Fruit fly (Drosophila melanogaster) whole organism, wandering third instar larva: ENCODE data around the gene CG8001.

ENCODE experiments used
- Abd-B ChIP-seq: fragments of >200 bp; optimal IDR thresholded peaks from 2 replicates; lab custom pipeline; 2017; ENCODE audit warnings: missing biosample characterization, missing genetic modification characterization
- CG9705 ChIP-seq: fragments of 200-800 bp; sonication (Bioruptor generic); optimal IDR thresholded peaks from 2 replicates; lab custom pipeline; 2018; ENCODE audit warnings: missing biosample characterization, mild to moderate bottlenecking, missing genetic modification characterization
- Dfd ChIP-seq: fragments of >200 bp; optimal IDR thresholded peaks from 2 replicates; lab custom pipeline; 2017; ENCODE audit warnings: missing biosample characterization, missing genetic modification characterization
- Dif ChIP-seq: fragments of 200-275, 200-300 bp; sonication (Bioruptor generic); optimal IDR thresholded peaks from 2 replicates; lab custom pipeline; 2018; ENCODE audit warnings: missing biosample characterization, missing genetic modification characterization; ENCODE audit not compliant: partially characterized antibody
- GATAd ChIP-seq: sonication (Bioruptor generic); optimal IDR thresholded peaks from 2 replicates; lab custom pipeline; 2016; ENCODE audit warnings: missing biosample characterization, missing genetic modification characterization
- Hnf4 ChIP-seq: fragments of 200-800 bp; sonication (Bioruptor generic); optimal IDR thresholded peaks from 2 replicates; lab custom pipeline; 2016; ENCODE audit warnings: missing biosample characterization, mild to moderate bottlenecking, missing genetic modification characterization
- Hr78 ChIP-seq: fragments of >200 bp; optimal IDR thresholded peaks from 2 replicates; lab custom pipeline; 2017; ENCODE audit warnings: missing biosample characterization, missing genetic modification characterization
- Hr83 ChIP-seq: fragments of 200-300 bp; sonication (Bioruptor generic); optimal IDR thresholded peaks from 2 replicates; lab custom pipeline; 2016; ENCODE audit warnings: missing biosample characterization, mild to moderate bottlenecking, missing genetic modification characterization, moderate library complexity; ENCODE audit not compliant: poor library complexity, severe bottlenecking
- Jra ChIP-seq: sonication (Bioruptor generic); optimal IDR thresholded peaks from 2 replicates; lab custom pipeline; 2016; ENCODE audit warnings: missing biosample characterization, missing genetic modification characterization
- Myc ChIP-seq: fragments of >200 bp; optimal IDR thresholded peaks from 2 replicates; lab custom pipeline; 2017
- N ChIP-seq: fragments of >200 bp; optimal IDR thresholded peaks from 2 replicates; lab custom pipeline; 2018; ENCODE audit warnings: missing biosample characterization, missing external identifiers, missing genetic modification characterization
- OdsH ChIP-seq: fragments of 200-800 bp; sonication (Bioruptor generic); optimal IDR thresholded peaks from 2 replicates; lab custom pipeline; 2016; ENCODE audit warnings: missing biosample characterization, mild to moderate bottlenecking, missing genetic modification characterization
- Rel ChIP-seq, 2 experiments: fragments of 200-800 bp; sonication (Bioruptor generic) in 1 of 2; optimal IDR thresholded peaks; 2 replicates in 1 of 2; 3 replicates in 1 of 2; lab custom pipeline; 2016 to 2019; ENCODE audit warnings: mild to moderate bottlenecking in 2 of 2, missing biosample characterization in 2 of 2, missing genetic modification characterization in 2 of 2, moderate library complexity in 1 of 2
- Sp1 ChIP-seq: fragments of 200-800 bp; sonication (Bioruptor generic); optimal IDR thresholded peaks from 3 replicates; lab custom pipeline; 2019; ENCODE audit warnings: missing biosample characterization, mild to moderate bottlenecking, missing genetic modification characterization, moderate library complexity
- Vsx2 ChIP-seq: fragments of 200-300, 225-300 bp; sonication (Bioruptor generic); optimal IDR thresholded peaks from 2 replicates; lab custom pipeline; 2018; ENCODE audit warnings: missing biosample characterization, missing genetic modification characterization; ENCODE audit not compliant: partially characterized antibody
- br ChIP-seq: fragments of 200-800 bp; sonication (Bioruptor generic); optimal IDR thresholded peaks from 2 replicates; lab custom pipeline; 2016; ENCODE audit warnings: missing biosample characterization, missing genetic modification characterization
- brk ChIP-seq: fragments of 200-800 bp; sonication (Bioruptor generic); optimal IDR thresholded peaks from 2 replicates; lab custom pipeline; 2016; ENCODE audit warnings: missing biosample characterization, mild to moderate bottlenecking, missing genetic modification characterization
- dl ChIP-seq, 2 experiments: fragments of 175-275, 200-275 bp in 1 of 2; fragments of 200-275 bp in 1 of 2; sonication (Bioruptor generic); optimal IDR thresholded peaks; lab custom pipeline; 2018; ENCODE audit warnings: mild to moderate bottlenecking in 2 of 2, missing biosample characterization in 2 of 2, missing genetic modification characterization in 2 of 2, moderate library complexity in 2 of 2; ENCODE audit not compliant: partially characterized antibody in 2 of 2, insufficient read depth in 1 of 2
- fru ChIP-seq: fragments of 200-800 bp; sonication (Bioruptor generic); optimal IDR thresholded peaks from 3 replicates; lab custom pipeline; 2016; ENCODE audit warnings: missing biosample characterization, mild to moderate bottlenecking, missing genetic modification characterization
- jim ChIP-seq: fragments of 175-275, 200-325 bp; sonication (Bioruptor generic); optimal IDR thresholded peaks from 2 replicates; lab custom pipeline; 2016; ENCODE audit warnings: missing biosample characterization, mild to moderate bottlenecking, missing genetic modification characterization
- lola ChIP-seq: fragments of >200 bp; optimal IDR thresholded peaks from 2 replicates; lab custom pipeline; 2017; ENCODE audit warnings: missing biosample characterization, missing genetic modification characterization
- pan ChIP-seq: fragments of >200 bp; optimal IDR thresholded peaks from 2 replicates; lab custom pipeline; 2017
- sage ChIP-seq: fragments of 200-800 bp; sonication (Bioruptor generic); optimal IDR thresholded peaks from 2 replicates; lab custom pipeline; 2016; ENCODE audit warnings: missing biosample characterization, mild to moderate bottlenecking, missing genetic modification characterization
- sv ChIP-seq: fragments of 200-800 bp; sonication (Bioruptor generic); optimal IDR thresholded peaks from 3 replicates; lab custom pipeline; 2016; ENCODE audit warnings: missing biosample characterization, missing genetic modification characterization
- tai ChIP-seq: sonication (Bioruptor generic); optimal IDR thresholded peaks from 2 replicates; lab custom pipeline; 2016; ENCODE audit warnings: missing biosample characterization, missing genetic modification characterization
- usp ChIP-seq: fragments of >200 bp; optimal IDR thresholded peaks from 2 replicates; lab custom pipeline; 2017; ENCODE audit warnings: missing biosample characterization, missing genetic modification characterization

Gene CG8001

DNA sequence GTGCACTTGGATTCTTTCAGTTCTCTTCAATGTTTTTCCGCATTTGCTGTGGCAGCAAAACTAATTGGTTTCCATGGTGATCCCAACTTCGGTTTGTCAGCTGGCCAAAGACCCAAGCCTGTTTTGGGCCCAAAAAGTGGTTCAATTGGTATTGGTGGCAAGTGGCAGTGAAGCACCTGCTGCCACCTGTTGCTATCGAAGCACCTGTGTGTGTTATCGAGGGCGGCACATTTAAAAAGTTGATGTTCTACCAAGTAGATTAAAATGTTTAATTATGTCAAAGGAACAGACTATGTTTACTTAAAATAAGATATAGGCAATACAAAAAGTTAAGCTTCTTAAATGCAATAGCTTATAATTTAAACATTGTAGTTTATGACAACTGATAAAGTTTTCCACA lies 20.4 kb upstream of the CG8001 start, which contains the start of gene Oseg4:
Oseg4 (minus strand) TSS at position 165 of the 400 bp plus-strand sequence.
- TF ChIP-seq Dfd (GFP tag; lab: Kevin White, UChicago) (no peak), Vsx2 (GFP tag; lab: Kevin White, UChicago) (no peak), Rel (GFP tag; optimal IDR thresholded peaks at IDR 0.05; lab: Kevin White, UChicago) (no peak), Rel (tag; optimal IDR thresholded peaks at IDR 0.05; lab: Kevin White, UChicago) (no peak), jim (GFP tag; lab: Kevin White, UChicago) (no peak), Myc (lab: Kevin White, UChicago) (no peak), Dif (GFP tag; lab: Kevin White, UChicago) (no peak), Hnf4 (GFP tag; lab: Kevin White, UChicago) (no peak), brk (GFP tag; lab: Kevin White, UChicago) (no peak), pan (lab: Kevin White, UChicago) (no peak), Sp1 (GFP tag; lab: Kevin White, UChicago) (no peak), sage (GFP tag; lab: Kevin White, UChicago) (no peak), GATAd (GFP tag; lab: Kevin White, UChicago) (no peak), CG9705 (GFP tag; lab: Kevin White, UChicago) (no peak), Abd-B (GFP tag; lab: Kevin White, UChicago) (no peak), usp (no peak), Hr78 (no peak)
- TF ChIP-seq, all 38 proteins: peak for 0

- peak; percentile 39 for TF ChIP-seq fru (GFP tag; lab: Kevin White, UChicago)
- no peak for TF ChIP-seq Hr83
These were observed 18.0 kb upstream of the CG8001 start, which contains the start of gene PIG-Wb for dm6 chr3L:1737898-1738322. Gene PIG-Wb (minus strand): TSS chr3L:1738106.

DNA sequence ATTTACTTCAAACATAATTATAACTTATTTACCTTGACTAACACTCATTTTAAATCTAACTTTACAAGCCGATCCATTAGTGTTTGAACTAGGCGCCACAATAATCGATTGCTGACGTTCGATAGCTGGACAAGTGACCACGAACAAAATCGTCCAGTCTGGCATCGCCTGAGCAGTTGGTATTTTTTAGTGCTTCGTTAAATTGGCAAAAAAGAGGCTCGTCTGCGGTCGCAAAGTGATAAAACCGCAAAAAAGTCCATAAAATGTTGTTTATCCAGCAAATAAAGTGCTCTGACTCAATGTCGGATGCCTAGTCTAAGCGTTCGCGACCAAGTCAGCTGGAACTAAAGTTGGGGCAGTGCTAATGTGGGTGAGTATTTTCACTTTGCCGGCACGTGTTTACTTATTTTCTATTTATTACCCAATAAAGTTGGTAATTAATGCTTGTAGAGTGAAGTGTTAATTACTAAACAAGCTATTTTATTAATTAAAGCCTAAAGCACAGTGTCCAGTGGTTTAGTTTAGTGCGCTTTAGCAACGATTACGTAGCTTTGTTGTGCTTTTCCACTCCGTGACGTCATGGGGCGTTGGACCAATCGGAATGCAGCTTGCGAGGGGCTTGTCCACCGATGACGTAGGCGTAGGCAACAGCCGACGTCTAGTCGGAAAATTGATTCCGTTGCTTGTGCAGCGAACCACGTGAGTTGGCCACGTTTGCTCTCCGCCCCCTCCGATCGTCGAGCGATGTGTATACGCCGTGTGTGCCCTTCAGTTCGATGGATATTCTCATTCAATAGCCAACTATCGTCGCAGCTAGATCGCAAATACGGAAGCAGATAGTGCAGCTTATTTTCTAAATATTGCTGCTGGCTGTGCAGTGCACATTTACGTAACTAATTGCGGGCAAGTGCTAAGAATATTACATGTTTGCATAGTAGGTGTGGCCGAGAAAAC lies 17.3 kb upstream of the CG8001 start, which contains the start of gene Gk2:
Gk2 (plus strand) TSS at position 33 of the 954 bp plus-strand sequence.
- TF ChIP-seq OdsH (no peak), Myc (lab: Kevin White, UChicago) (peak; percentile 19), Hnf4 (GFP tag; lab: Kevin White, UChicago) (peak; percentile 2), Jra (GFP tag; lab: Kevin White, UChicago) (no peak)

dm6 chr3L:1739522-1740128 lies 16.3 kb upstream of the CG8001 start:
- TF ChIP-seq dl (GFP tag; optimal IDR thresholded peaks at IDR 0.05; lab: Kevin White, UChicago; ENCODE audit: insufficient read depth in 1 of 2, partially characterized antibody in 2 of 2) (no peak), jim (GFP tag; lab: Kevin White, UChicago) (no peak), sage (GFP tag; lab: Kevin White, UChicago) (no peak), N (GFP tag; lab: Kevin White, UChicago) (no peak), sv (GFP tag; lab: Kevin White, UChicago) (no peak), Rel (GFP tag; optimal IDR thresholded peaks at IDR 0.05; lab: Kevin White, UChicago) (no peak), Rel (tag; optimal IDR thresholded peaks at IDR 0.05; lab: Kevin White, UChicago) (no peak), Abd-B (GFP tag; lab: Kevin White, UChicago) (no peak), Sp1 (GFP tag; lab: Kevin White, UChicago) (no peak), usp (no peak), Dif (GFP tag; lab: Kevin White, UChicago) (no peak), tai (GFP tag; lab: Kevin White, UChicago) (no peak), br (GFP tag; lab: Kevin White, UChicago) (no peak), Hnf4 (GFP tag; lab: Kevin White, UChicago) (no peak), Dfd (GFP tag; lab: Kevin White, UChicago) (no peak), OdsH (no peak), lola (GFP tag; lab: Kevin White, UChicago) (no peak), Myc (lab: Kevin White, UChicago) (no peak)
- TF ChIP-seq, all 38 proteins: peak for 0
